Worm (Caenorhabditis elegans) whole organism, mixed stage, embryonic: ENCODE results near the gene acdh-13.

Experiments used
- M03D4.4 ChIP-seq: sonication (generic microtip); optimal IDR thresholded peaks from 2 replicates; lab custom pipeline; 2017; ENCODE audit warnings: mild to moderate bottlenecking, missing genetic modification characterization, missing compliant biosample characterization
- bed-3 ChIP-seq: fragments of 200-800 bp; sonication (Bioruptor generic); optimal IDR thresholded peaks from 3 replicates; lab custom pipeline; 2018; ENCODE audit warnings: mild to moderate bottlenecking, missing genetic modification characterization, moderate library complexity, missing compliant biosample characterization
- blmp-1 ChIP-seq: fragments of 150-350 bp; optimal IDR thresholded peaks from 2 replicates; lab custom pipeline; 2014; ENCODE audit warnings: missing biosample characterization, missing genetic modification characterization
- ceh-39 ChIP-seq: fragments of 150-350 bp; optimal IDR thresholded peaks from 2 replicates; lab custom pipeline; 2014; ENCODE audit warnings: missing biosample characterization, missing genetic modification characterization
- ceh-83 ChIP-seq: fragments of 200-800 bp; sonication (Bioruptor generic); optimal IDR thresholded peaks from 2 replicates; lab custom pipeline; 2018; ENCODE audit warnings: mild to moderate bottlenecking, missing genetic modification characterization, missing compliant biosample characterization
- ces-1 ChIP-seq: fragments of 150-350 bp; optimal IDR thresholded peaks from 2 replicates; lab custom pipeline; 2014; ENCODE audit warnings: missing biosample characterization, missing genetic modification reagents, missing genetic modification characterization
- cnd-1 ChIP-seq: fragments of 200-800 bp; sonication (Bioruptor generic); optimal IDR thresholded peaks from 2 replicates; lab custom pipeline; 2018; ENCODE audit warnings: mild to moderate bottlenecking, missing genetic modification characterization, missing compliant biosample characterization
- drap-1 ChIP-seq: fragments of 200-800 bp; sonication (Bioruptor generic); optimal IDR thresholded peaks from 3 replicates; lab custom pipeline; 2018; ENCODE audit warnings: mild to moderate bottlenecking, missing genetic modification characterization, missing compliant biosample characterization
- elt-1 ChIP-seq: sonication (generic microtip); optimal IDR thresholded peaks from 2 replicates; lab custom pipeline; 2017; ENCODE audit warnings: missing genetic modification characterization, mild to moderate bottlenecking, missing compliant biosample characterization, antibody characterized with exemption, moderate library complexity, borderline replicate concordance; ENCODE audit not compliant: insufficient read depth
- elt-3 ChIP-seq: fragments of 150-350 bp; optimal IDR thresholded peaks from 2 replicates; lab custom pipeline; 2014; ENCODE audit warnings: missing biosample characterization, missing genetic modification characterization
- flh-1 ChIP-seq: fragments of 200-800 bp; sonication (Bioruptor generic); optimal IDR thresholded peaks from 2 replicates; lab custom pipeline; 2018; ENCODE audit warnings: mild to moderate bottlenecking, missing genetic modification characterization, moderate library complexity, missing compliant biosample characterization
- ham-2 ChIP-seq: fragments of 200-800 bp; sonication (Bioruptor generic); optimal IDR thresholded peaks from 2 replicates; lab custom pipeline; 2018; ENCODE audit warnings: mild to moderate bottlenecking, missing genetic modification characterization, missing compliant biosample characterization
- hlh-1 ChIP-seq: fragments of 150-350 bp; optimal IDR thresholded peaks from 2 replicates; lab custom pipeline; 2014; ENCODE audit warnings: missing biosample characterization, missing genetic modification reagents, missing genetic modification characterization
- lin-13 ChIP-seq: fragments of 150-350 bp; optimal IDR thresholded peaks from 2 replicates; lab custom pipeline; 2014; ENCODE audit warnings: missing biosample characterization, missing genetic modification characterization
- lin-32 ChIP-seq: fragments of 200-800 bp; sonication (Bioruptor generic); optimal IDR thresholded peaks from 2 replicates; lab custom pipeline; 2018; ENCODE audit warnings: mild to moderate bottlenecking, missing genetic modification characterization, missing compliant biosample characterization
- lsy-2 ChIP-seq: fragments of 150-350 bp; optimal IDR thresholded peaks from 2 replicates; lab custom pipeline; 2014; ENCODE audit warnings: missing biosample characterization, missing genetic modification characterization
- mab-5 ChIP-seq: fragments of 150-350 bp; optimal IDR thresholded peaks from 2 replicates; lab custom pipeline; 2014; ENCODE audit warnings: missing biosample characterization, missing genetic modification characterization
- mep-1 ChIP-seq: fragments of 150-350 bp; optimal IDR thresholded peaks from 2 replicates; lab custom pipeline; 2017; ENCODE audit warnings: missing biosample characterization, missing genetic modification reagents, missing genetic modification characterization, inconsistent platforms
- mls-2 ChIP-seq: sonication (generic microtip); optimal IDR thresholded peaks from 2 replicates; lab custom pipeline; 2016; ENCODE audit warnings: mild to moderate bottlenecking, missing genetic modification characterization, moderate library complexity, missing compliant biosample characterization
- nhr-2 ChIP-seq: fragments of 150-350 bp; optimal IDR thresholded peaks from 2 replicates; lab custom pipeline; 2014; ENCODE audit warnings: missing biosample characterization, missing genetic modification characterization
- nhr-237 ChIP-seq: fragments of 150-350 bp; optimal IDR thresholded peaks from 2 replicates; lab custom pipeline; 2014; ENCODE audit warnings: missing biosample characterization, missing genetic modification characterization
- nhr-28 ChIP-seq: fragments of 150-350 bp; optimal IDR thresholded peaks from 2 replicates; lab custom pipeline; 2014; ENCODE audit warnings: missing biosample characterization, missing genetic modification characterization
- nhr-76 ChIP-seq: sonication (generic microtip); optimal IDR thresholded peaks from 2 replicates; lab custom pipeline; 2017; ENCODE audit warnings: missing biosample characterization, missing genetic modification characterization
- pha-4 ChIP-seq: fragments of 150-350 bp; optimal IDR thresholded peaks from 2 replicates; lab custom pipeline; 2018; ENCODE audit warnings: missing biosample characterization, missing genetic modification reagents, missing genetic modification characterization
- sem-2 ChIP-seq: fragments of 200-800 bp; sonication (Bioruptor generic); optimal IDR thresholded peaks from 2 replicates; lab custom pipeline; 2018; ENCODE audit warnings: mild to moderate bottlenecking, missing genetic modification characterization, missing compliant biosample characterization
- snpc-4 ChIP-seq: fragments of 150-350 bp; optimal IDR thresholded peaks from 2 replicates; lab custom pipeline; 2014; ENCODE audit warnings: missing biosample characterization, missing genetic modification characterization
- sptf-1 ChIP-seq: sonication (generic microtip); optimal IDR thresholded peaks from 2 replicates; lab custom pipeline; 2017; ENCODE audit warnings: mild to moderate bottlenecking, missing genetic modification characterization, moderate library complexity, missing compliant biosample characterization
- tbx-8 ChIP-seq: fragments of 200-800 bp; sonication (Bioruptor generic); optimal IDR thresholded peaks from 2 replicates; lab custom pipeline; 2018; ENCODE audit warnings: mild to moderate bottlenecking, missing genetic modification characterization, moderate library complexity, missing compliant biosample characterization
- unc-39 ChIP-seq: fragments of 150-350 bp; optimal IDR thresholded peaks from 2 replicates; lab custom pipeline; 2014; ENCODE audit warnings: missing biosample characterization, missing genetic modification characterization
- unc-62 ChIP-seq: fragments of 150-350 bp; optimal IDR thresholded peaks from 2 replicates; lab custom pipeline; 2014; ENCODE audit warnings: missing biosample characterization, missing genetic modification reagents, missing genetic modification characterization
- zip-8 ChIP-seq: fragments of 150-350 bp; optimal IDR thresholded peaks from 2 replicates; lab custom pipeline; 2014; ENCODE audit warnings: missing biosample characterization, missing genetic modification characterization
- ztf-11 ChIP-seq: fragments of 150-350 bp; optimal IDR thresholded peaks from 2 replicates; lab custom pipeline; 2014; ENCODE audit warnings: missing biosample characterization, missing genetic modification characterization

acdh-13 gene

DNA sequence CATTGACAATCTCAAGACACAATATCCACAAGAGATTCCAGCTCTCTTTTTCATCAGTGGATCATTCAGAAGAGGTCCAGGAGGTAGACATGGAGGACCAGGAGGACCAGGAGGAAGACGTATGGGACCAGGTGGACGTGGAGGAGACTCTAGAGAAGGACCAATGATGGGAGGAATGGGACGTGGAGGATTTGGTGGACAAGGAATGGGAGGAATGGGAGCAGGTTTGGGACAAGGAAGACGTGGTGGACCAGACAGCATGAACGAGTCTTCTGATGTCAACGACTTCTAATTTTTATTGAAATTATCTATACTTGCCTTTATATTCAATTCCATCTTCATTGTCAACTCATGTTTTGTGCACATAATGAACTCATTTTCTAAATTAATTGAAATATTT lies 10.6 kb downstream of the acdh-13 start:
- TF ChIP-seq M03D4.4 (tag; lab: Kevin White, UChicago) (no peak), ceh-83 (GFP tag; lab: Kevin White, UChicago) (no peak), lsy-2 (no peak), nhr-2 (tag; lab: Kevin White, UChicago) (no peak), ces-1 (GFP tag; lab: Kevin White, UChicago) (no peak), ceh-39 (tag; lab: Kevin White, UChicago) (no peak), tbx-8 (GFP tag; lab: Kevin White, UChicago) (no peak), elt-3 (tag; lab: Kevin White, UChicago) (no peak), lin-13 (tag; lab: Kevin White, UChicago) (no peak), sem-2 (no peak), hlh-1 (tag; lab: Kevin White, UChicago) (no peak), snpc-4 (tag; lab: Kevin White, UChicago) (no peak), nhr-237 (tag; lab: Kevin White, UChicago) (no peak), mab-5 (no peak), pha-4 (tag; lab: Kevin White, UChicago) (no peak), lin-32 (GFP tag; lab: Kevin White, UChicago) (no peak), mep-1 (tag; lab: Kevin White, UChicago) (no peak)

DNA sequence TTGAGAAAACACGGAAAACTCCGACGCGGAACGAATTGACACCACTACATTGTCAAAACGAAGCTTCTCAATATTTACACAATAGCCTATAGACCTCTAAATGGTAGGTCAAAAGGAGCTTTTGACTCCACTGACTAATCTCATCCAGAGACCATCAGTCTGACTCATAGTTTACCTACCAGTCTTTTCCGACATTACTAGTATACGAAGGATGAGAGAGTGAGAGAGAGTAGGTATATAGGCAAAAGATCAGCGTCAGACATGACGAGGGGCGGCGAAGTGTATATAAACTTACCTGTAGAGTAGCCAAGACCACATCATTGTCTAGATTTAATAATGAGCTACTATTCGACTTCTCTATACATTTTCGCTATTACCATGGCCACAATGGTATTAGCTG lies 11.4 kb downstream of the acdh-13 start, which contains the start of gene srlf-3:
TSS of gene srlf-3 (plus strand) at position 301 of the 400 bp plus-strand sequence.
- TF ChIP-seq mls-2 (no peak), nhr-28 (tag; lab: Kevin White, UChicago) (no peak), lin-13 (tag; lab: Kevin White, UChicago) (no peak), drap-1 (GFP tag; lab: Kevin White, UChicago) (no peak), ceh-39 (tag; lab: Kevin White, UChicago) (no peak), ztf-11 (tag; lab: Kevin White, UChicago) (no peak), pha-4 (tag; lab: Kevin White, UChicago) (no peak), flh-1 (no peak), ces-1 (GFP tag; lab: Kevin White, UChicago) (no peak), cnd-1 (tag; lab: Kevin White, UChicago) (no peak), unc-62 (GFP tag; lab: Kevin White, UChicago) (no peak)

DNA sequence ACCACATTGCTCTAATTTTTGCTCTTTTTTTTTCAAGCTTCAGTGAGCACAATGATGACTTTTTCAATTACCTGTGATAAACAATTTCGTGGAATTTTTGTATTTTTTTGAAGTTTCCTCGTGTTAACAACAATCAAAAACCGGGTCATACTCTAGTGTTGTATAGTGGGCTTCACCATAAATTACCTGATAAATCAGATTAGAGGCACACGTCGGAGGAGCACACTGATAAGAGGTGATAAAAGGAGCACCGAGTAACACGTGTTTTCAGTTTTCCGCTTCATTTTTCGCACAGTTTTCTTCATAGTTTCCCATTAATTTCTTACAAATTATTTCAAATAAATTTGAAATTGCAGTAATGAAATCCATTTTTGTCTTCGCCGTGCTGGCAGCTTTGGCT lies 17.3 kb downstream of the acdh-13 start, which contains the start of gene spp-8:
TSS of gene spp-8 (plus strand) at position 357 of the 400 bp plus-strand sequence.
- TF ChIP-seq nhr-28 (tag; lab: Kevin White, UChicago) (no peak), blmp-1 (tag; lab: Kevin White, UChicago) (no peak), elt-1 (no peak), unc-39 (tag; lab: Kevin White, UChicago) (no peak), bed-3 (GFP tag; lab: Kevin White, UChicago) (no peak), cnd-1 (tag; lab: Kevin White, UChicago) (no peak), lsy-2 (no peak), mls-2 (no peak), pha-4 (tag; lab: Kevin White, UChicago) (no peak), hlh-1 (tag; lab: Kevin White, UChicago) (no peak), mab-5 (no peak), ztf-11 (tag; lab: Kevin White, UChicago) (no peak), zip-8 (tag; lab: Kevin White, UChicago) (no peak), ham-2 (GFP tag; lab: Kevin White, UChicago) (no peak)
- TF ChIP-seq, all 35 proteins: peak for 0

- TF ChIP-seq zip-8 (tag; lab: Kevin White, UChicago), result no peak
- no peak for TF ChIP-seq cnd-1 (tag; lab: Kevin White, UChicago)
- TF ChIP-seq lin-13 (tag; lab: Kevin White, UChicago), result no peak
- TF ChIP-seq elt-1, result no peak
- TF ChIP-seq ceh-39 (tag; lab: Kevin White, UChicago), result no peak
- TF ChIP-seq snpc-4 (tag; lab: Kevin White, UChicago), result no peak
- TF ChIP-seq sptf-1 (tag; lab: Kevin White, UChicago), result no peak
- TF ChIP-seq hlh-1 (tag; lab: Kevin White, UChicago), result no peak
- TF ChIP-seq M03D4.4 (tag; lab: Kevin White, UChicago), result no peak
- TF ChIP-seq nhr-76 (tag; lab: Kevin White, UChicago), result no peak
These were observed 19.3 kb downstream of the acdh-13 start, which contains the start of gene hlh-12 for ce11 chrIV:8479346-8479745. Gene hlh-12, minus strand, starts transcription at chrIV:8479446.
